Fruit fly (Drosophila melanogaster) whole organism, prepupa: Measurements from ENCODE around the gene ATPsynD.
A peak's percentile ranks its signal among the peaks of the same experiment; 100 is the strongest.

Experiments used
- Blimp-1 ChIP-seq: fragments of 200-800 bp; sonication (Bioruptor generic); optimal IDR thresholded peaks from 3 replicates; lab custom pipeline; 2017; ENCODE audit warnings: missing biosample characterization, missing genetic modification characterization, mild to moderate bottlenecking, moderate library complexity, missing genetic modification reagents
- CG10631 ChIP-seq: fragments of 200-800 bp; sonication (Bioruptor generic); optimal IDR thresholded peaks from 2 replicates; lab custom pipeline; 2016; ENCODE audit warnings: missing biosample characterization, missing genetic modification characterization
- CG11762 ChIP-seq: fragments of 200-800 bp; sonication (Bioruptor generic); optimal IDR thresholded peaks from 3 replicates; lab custom pipeline; 2016; ENCODE audit warnings: missing biosample characterization, missing genetic modification characterization; ENCODE audit not compliant: insufficient read depth
- CG15336 ChIP-seq: fragments of 200-800 bp; sonication (Bioruptor generic); IDR thresholded peaks from 2 replicates; pipeline ENCODE4 v1.3.6; 2022; ENCODE audit warnings: missing biosample characterization, missing genetic modification characterization
- CG1621 ChIP-seq: fragments of 200-800 bp; sonication (Bioruptor generic); optimal IDR thresholded peaks from 3 replicates; lab custom pipeline; 2018; ENCODE audit warnings: missing biosample characterization, mild to moderate bottlenecking, missing genetic modification characterization
- CG16779 ChIP-seq: fragments of 200-800 bp; sonication (Bioruptor generic); optimal IDR thresholded peaks from 3 replicates; lab custom pipeline; 2017; ENCODE audit warnings: missing biosample characterization, mild to moderate bottlenecking, missing genetic modification characterization
- CG3032 ChIP-seq: fragments of 200-800 bp; optimal IDR thresholded peaks from 2 replicates; lab custom pipeline; 2019; ENCODE audit warnings: missing biosample characterization, mild to moderate bottlenecking, missing genetic modification characterization, moderate library complexity
- CG31627 ChIP-seq: fragments of 200-800 bp; sonication (Bioruptor generic); optimal IDR thresholded peaks from 3 replicates; lab custom pipeline; 2016; ENCODE audit warnings: missing biosample characterization, missing genetic modification characterization
- CG32006 ChIP-seq: fragments of 200-800 bp; sonication (Bioruptor generic); optimal IDR thresholded peaks from 3 replicates; lab custom pipeline; 2017; ENCODE audit warnings: missing biosample characterization, mild to moderate bottlenecking, missing genetic modification characterization
- CG34406 ChIP-seq: fragments of 200-800 bp; sonication (Bioruptor generic); optimal IDR thresholded peaks from 3 replicates; lab custom pipeline; 2016; ENCODE audit warnings: missing biosample characterization, missing genetic modification characterization
- CG3919 ChIP-seq: fragments of 200-800 bp; sonication (Bioruptor generic); optimal IDR thresholded peaks from 3 replicates; lab custom pipeline; 2016; ENCODE audit warnings: missing biosample characterization, missing genetic modification characterization
- CG4318 ChIP-seq: fragments of 200-800 bp; sonication (Bioruptor generic); optimal IDR thresholded peaks from 3 replicates; lab custom pipeline; 2017; ENCODE audit warnings: missing biosample characterization, mild to moderate bottlenecking, missing genetic modification characterization
- CG6163 ChIP-seq: fragments of 200-800 bp; sonication (Bioruptor generic); IDR thresholded peaks from 3 replicates; pipeline ENCODE4 v1.3.6; 2022; ENCODE audit warnings: missing biosample characterization, missing genetic modification characterization
- CG6276 ChIP-seq: fragments of 200-800 bp; sonication (Bioruptor generic); optimal IDR thresholded peaks from 2 replicates; lab custom pipeline; 2017; ENCODE audit warnings: missing biosample characterization, mild to moderate bottlenecking, missing genetic modification characterization
- CG6792 ChIP-seq: fragments of 200-800 bp; sonication (Bioruptor generic); optimal IDR thresholded peaks from 3 replicates; lab custom pipeline; 2016; ENCODE audit warnings: missing biosample characterization, missing genetic modification characterization
- CG6808 ChIP-seq: fragments of 200-800 bp; sonication (Bioruptor generic); optimal IDR thresholded peaks from 3 replicates; lab custom pipeline; 2017; ENCODE audit warnings: missing biosample characterization, missing genetic modification characterization, mild to moderate bottlenecking, moderate library complexity, missing genetic modification reagents
- CG6854 ChIP-seq: fragments of 200-800 bp; sonication (Bioruptor generic); optimal IDR thresholded peaks from 2 replicates; lab custom pipeline; 2017; ENCODE audit warnings: missing biosample characterization, mild to moderate bottlenecking, missing genetic modification characterization
- CG8119 ChIP-seq: fragments of 200-800 bp; sonication (Bioruptor generic); IDR thresholded peaks from 3 replicates; pipeline ENCODE4 v1.3.6; 2022; ENCODE audit warnings: missing biosample characterization, missing genetic modification characterization
- CG8319 ChIP-seq: fragments of 200-800 bp; sonication (Bioruptor generic); optimal IDR thresholded peaks from 3 replicates; lab custom pipeline; 2016; ENCODE audit warnings: missing biosample characterization, missing genetic modification characterization
- CG8632 ChIP-seq: fragments of 200-800 bp; sonication (Bioruptor generic); optimal IDR thresholded peaks from 3 replicates; lab custom pipeline; 2016; ENCODE audit warnings: missing biosample characterization, missing genetic modification characterization
- CG9139 ChIP-seq: fragments of 200-800 bp; sonication (Bioruptor generic); optimal IDR thresholded peaks from 3 replicates; lab custom pipeline; 2017; ENCODE audit warnings: missing biosample characterization, mild to moderate bottlenecking, missing genetic modification characterization
- Eip75B ChIP-seq: fragments of 200-800 bp; sonication (Bioruptor generic); optimal IDR thresholded peaks from 3 replicates; lab custom pipeline; 2016; ENCODE audit warnings: missing biosample characterization, missing genetic modification characterization
- Eip78C ChIP-seq: fragments of 200-800 bp; sonication (Bioruptor generic); peaks from one replicate; lab custom pipeline; 2016; ENCODE audit warnings: missing biosample characterization, missing genetic modification characterization
- Ets21C ChIP-seq: fragments of 200-800 bp; sonication (Bioruptor generic); optimal IDR thresholded peaks from 3 replicates; lab custom pipeline; 2016; ENCODE audit warnings: missing biosample characterization, missing genetic modification characterization
- Gug ChIP-seq: fragments of 200-800 bp; sonication (Bioruptor generic); IDR thresholded peaks from 2 replicates; pipeline ENCODE4 v1.3.6; 2022; ENCODE audit warnings: missing biosample characterization, missing genetic modification characterization
- Hr38 ChIP-seq: sonication (Bioruptor generic); optimal IDR thresholded peaks from 2 replicates; lab custom pipeline; 2016; ENCODE audit warnings: missing biosample characterization, missing genetic modification characterization
- Hr39 ChIP-seq: fragments of 200-800 bp; sonication (Bioruptor generic); optimal IDR thresholded peaks from 2 replicates; lab custom pipeline; 2016; ENCODE audit warnings: missing biosample characterization, missing genetic modification characterization
- Hr4 ChIP-seq: fragments of 200-800 bp; sonication (Bioruptor generic); optimal IDR thresholded peaks from 3 replicates; lab custom pipeline; 2016; ENCODE audit warnings: missing biosample characterization, missing genetic modification characterization
- Lpt ChIP-seq: fragments of 200-800 bp; sonication (Bioruptor generic); optimal IDR thresholded peaks from 3 replicates; lab custom pipeline; 2016; ENCODE audit warnings: missing biosample characterization, missing genetic modification characterization
- OdsH ChIP-seq: fragments of 200-800 bp; sonication (Bioruptor generic); optimal IDR thresholded peaks from 3 replicates; lab custom pipeline; 2016; ENCODE audit warnings: missing biosample characterization, missing genetic modification characterization
- Smox ChIP-seq: fragments of 200-800 bp; sonication (Bioruptor generic); optimal IDR thresholded peaks from 3 replicates; lab custom pipeline; 2016; ENCODE audit warnings: missing biosample characterization, missing genetic modification characterization
- Sox14 ChIP-seq: fragments of 200-800 bp; sonication (Bioruptor generic); optimal IDR thresholded peaks from 3 replicates; lab custom pipeline; 2016; ENCODE audit warnings: missing biosample characterization, missing genetic modification characterization
- Sox15 ChIP-seq: fragments of 200-800 bp; sonication (Bioruptor generic); optimal IDR thresholded peaks from 3 replicates; lab custom pipeline; 2016; ENCODE audit warnings: missing biosample characterization, missing genetic modification characterization
- acj6 ChIP-seq: fragments of 200-800 bp; sonication (Bioruptor generic); optimal IDR thresholded peaks from 3 replicates; lab custom pipeline; 2016; ENCODE audit warnings: missing biosample characterization, missing genetic modification characterization
- cyc ChIP-seq: fragments of 200-800 bp; sonication (Bioruptor generic); optimal IDR thresholded peaks from 3 replicates; lab custom pipeline; 2016; ENCODE audit warnings: missing biosample characterization, missing genetic modification characterization
- dac ChIP-seq: fragments of 200-800 bp; sonication (Bioruptor generic); optimal IDR thresholded peaks from 2 replicates; lab custom pipeline; 2017; ENCODE audit warnings: missing biosample characterization, mild to moderate bottlenecking, missing genetic modification characterization
- dsx ChIP-seq: fragments of 200-800 bp; optimal IDR thresholded peaks from 3 replicates; lab custom pipeline; 2019; ENCODE audit warnings: missing biosample characterization, mild to moderate bottlenecking, missing genetic modification characterization, moderate library complexity; ENCODE audit not compliant: poor library complexity, severe bottlenecking
- eg ChIP-seq: fragments of 200-800 bp; sonication (Bioruptor generic); IDR thresholded peaks from 3 replicates; pipeline ENCODE4 v1.3.6; 2022; ENCODE audit warnings: missing biosample characterization, missing genetic modification characterization
- esn ChIP-seq: fragments of 200-800 bp; sonication (Bioruptor generic); optimal IDR thresholded peaks from 2 replicates; lab custom pipeline; 2016; ENCODE audit warnings: missing biosample characterization, mild to moderate bottlenecking, missing genetic modification characterization, moderate library complexity
- fd59A ChIP-seq: fragments of 200-800 bp; sonication (Bioruptor generic); optimal IDR thresholded peaks from 2 replicates; lab custom pipeline; 2017; ENCODE audit warnings: missing biosample characterization, mild to moderate bottlenecking, missing genetic modification characterization, missing genetic modification reagents
- fd85E ChIP-seq: fragments of 200-800 bp; sonication (Bioruptor generic); optimal IDR thresholded peaks from 3 replicates; lab custom pipeline; 2016; ENCODE audit warnings: missing biosample characterization, missing genetic modification characterization
- lz ChIP-seq: fragments of 200-800 bp; sonication (Bioruptor generic); optimal IDR thresholded peaks from 3 replicates; lab custom pipeline; 2016; ENCODE audit warnings: missing biosample characterization, missing genetic modification characterization
- net ChIP-seq: fragments of 200-800 bp; sonication (Bioruptor generic); optimal IDR thresholded peaks from 3 replicates; lab custom pipeline; 2016; ENCODE audit warnings: missing biosample characterization, missing genetic modification characterization
- pdm3 ChIP-seq: fragments of 200-800 bp; sonication (Bioruptor generic); optimal IDR thresholded peaks from 3 replicates; lab custom pipeline; 2016; ENCODE audit warnings: missing biosample characterization, missing genetic modification characterization
- salr ChIP-seq, 2 experiments: fragments of 200-800 bp; sonication (Bioruptor generic); optimal IDR thresholded peaks; 3 replicates each; lab custom pipeline; 2016 to 2018; ENCODE audit warnings: missing biosample characterization in 2 of 2, missing genetic modification characterization in 2 of 2, mild to moderate bottlenecking in 1 of 2
- spab ChIP-seq: fragments of 200-800 bp; sonication (Bioruptor generic); optimal IDR thresholded peaks from 2 replicates; lab custom pipeline; 2017; ENCODE audit warnings: missing biosample characterization, mild to moderate bottlenecking, missing genetic modification characterization, missing genetic modification reagents
- ss ChIP-seq, 2 experiments: fragments of 200-800 bp; sonication (Bioruptor generic); optimal IDR thresholded peaks; 2 replicates in 1 of 2; 3 replicates in 1 of 2; lab custom pipeline; 2017 to 2018; ENCODE audit warnings: mild to moderate bottlenecking in 2 of 2, missing biosample characterization in 2 of 2, missing genetic modification characterization in 2 of 2, moderate library complexity in 1 of 2
- svp ChIP-seq: fragments of 200-800 bp; sonication (Bioruptor generic); peaks from one replicate; lab custom pipeline; 2016; ENCODE audit warnings: missing biosample characterization, missing genetic modification characterization
- topi ChIP-seq: fragments of 200-800 bp; sonication (Bioruptor generic); optimal IDR thresholded peaks from 3 replicates; lab custom pipeline; 2016; ENCODE audit warnings: missing biosample characterization, missing genetic modification characterization
- vri ChIP-seq: fragments of 200-800 bp; sonication (Bioruptor generic); optimal IDR thresholded peaks from 3 replicates; lab custom pipeline; 2016; ENCODE audit warnings: missing biosample characterization, mild to moderate bottlenecking, missing genetic modification characterization

ATPsynD gene

dm6 chr3R:19062549-19062948 lies 32.3 kb upstream of the ATPsynD start:
- peak; percentile 55 for TF ChIP-seq svp
- no peak for TF ChIP-seq CG8632
- peak; percentile 53 for TF ChIP-seq Eip78C (GFP tag; lab: Kevin White, UChicago)
- TF ChIP-seq, all 60 proteins: peak for 2

- no peak for TF ChIP-seq CG4318
- TF ChIP-seq pdm3 (GFP tag; lab: Kevin White, UChicago): no peak
- peak; percentile 40 for TF ChIP-seq CG34406 (GFP tag; lab: Kevin White, UChicago)
- TF ChIP-seq CG8319 (GFP tag; lab: Kevin White, UChicago): no peak
- no peak for TF ChIP-seq cyc
- TF ChIP-seq ss (GFP tag; optimal IDR thresholded peaks at IDR 0.05; lab: Kevin White, UChicago): no peak
- no peak for TF ChIP-seq dsx (GFP tag; lab: Kevin White, UChicago)
- no peak for TF ChIP-seq CG11762
- TF ChIP-seq Sox14: no peak
- no peak for TF ChIP-seq salr (GFP tag; optimal IDR thresholded peaks at IDR 0.05; lab: Kevin White, UChicago)
- no peak for TF ChIP-seq OdsH (GFP tag; lab: Kevin White, UChicago)
- no peak for TF ChIP-seq fd59A (GFP tag; lab: Kevin White, UChicago)
- TF ChIP-seq Hr39 (GFP tag; lab: Kevin White, UChicago): no peak
- TF ChIP-seq CG16779: peak; percentile 5
- TF ChIP-seq svp: peak; percentile 59
- TF ChIP-seq CG15336 (GFP tag; lab: Robert Waterston, UW): no peak
- peak; percentile 52 for TF ChIP-seq vri
- peak; percentile 41 for TF ChIP-seq esn
- TF ChIP-seq CG6163: peak; percentile 48; the same call in 2 of the 3 replicates
- TF ChIP-seq dac (GFP tag; lab: Kevin White, UChicago): no peak
- TF ChIP-seq CG31627: no peak
- no peak for TF ChIP-seq CG3032 (tag; lab: Kevin White, UChicago)
- TF ChIP-seq lz: no peak
- peak; percentile 21 for TF ChIP-seq CG8632
- no peak for TF ChIP-seq CG3919 (GFP tag; lab: Kevin White, UChicago)
- no peak for TF ChIP-seq Ets21C (GFP tag; lab: Kevin White, UChicago)
- TF ChIP-seq net: no peak
- no peak for TF ChIP-seq fd85E (GFP tag; lab: Kevin White, UChicago)
- TF ChIP-seq Hr4: no peak
- TF ChIP-seq Lpt (GFP tag; lab: Kevin White, UChicago): no peak
- TF ChIP-seq CG1621 (tag; lab: Kevin White, UChicago): no peak
- TF ChIP-seq CG10631 (GFP tag; lab: Kevin White, UChicago): no peak
- TF ChIP-seq CG9139 (GFP tag; lab: Kevin White, UChicago): no peak
- TF ChIP-seq CG6276 (GFP tag; lab: Kevin White, UChicago): peak; percentile 42
- TF ChIP-seq CG8119 (GFP tag; lab: Robert Waterston, UW): peak; percentile 48; the same call in 1 of the 3 replicates
- TF ChIP-seq CG32006 (GFP tag; lab: Kevin White, UChicago): no peak
- peak; percentile 99 for TF ChIP-seq Blimp-1 (GFP tag; lab: Kevin White, UChicago)
- TF ChIP-seq eg (GFP tag; lab: Robert Waterston, UW): no peak
- peak; percentile 88 for TF ChIP-seq CG6854 (GFP tag; lab: Kevin White, UChicago)
- TF ChIP-seq Gug (GFP tag; lab: Robert Waterston, UW): no peak
- no peak for TF ChIP-seq acj6 (GFP tag; lab: Kevin White, UChicago)
- peak; percentile 37 for TF ChIP-seq topi (GFP tag; lab: Kevin White, UChicago)
- no peak for TF ChIP-seq Hr38 (GFP tag; lab: Kevin White, UChicago)
- no peak for TF ChIP-seq Eip75B (GFP tag; lab: Kevin White, UChicago)
- no peak for TF ChIP-seq CG6808 (GFP tag; lab: Kevin White, UChicago)
- peak; percentile 20 for TF ChIP-seq Smox
- no peak for TF ChIP-seq Sox15
- TF ChIP-seq spab: no peak
- no peak for TF ChIP-seq CG6792 (GFP tag; lab: Kevin White, UChicago)
These were observed 30.6 kb upstream of the ATPsynD start for dm6 chr3R:19064037-19064664.
